Fruit fly (Drosophila melanogaster) whole organism, pupa: ENCODE data around the gene CG45101.

Experiments used
- CG9948 ChIP-seq: fragments of 200-800 bp; sonication (Bioruptor generic); optimal IDR thresholded peaks from 2 replicates; lab custom pipeline; 2018; ENCODE audit warnings: missing biosample characterization, mild to moderate bottlenecking, missing genetic modification characterization, moderate library complexity
- Pif1B ChIP-seq: fragments of 200-800 bp; sonication (Bioruptor generic); optimal IDR thresholded peaks from 3 replicates; lab custom pipeline; 2016; ENCODE audit warnings: missing biosample characterization, missing genetic modification characterization

- TF ChIP-seq Pif1B (GFP tag; lab: Kevin White, UChicago), result no peak
- TF ChIP-seq CG9948 (tag; lab: Kevin White, UChicago), result no peak
These were observed 49.6 kb upstream of the CG45101 start for dm6 chr3L:11015203-11015602.
